Worm (Caenorhabditis elegans): Measurements from ENCODE around the gene nas-23.

nas-23 gene

DNA sequence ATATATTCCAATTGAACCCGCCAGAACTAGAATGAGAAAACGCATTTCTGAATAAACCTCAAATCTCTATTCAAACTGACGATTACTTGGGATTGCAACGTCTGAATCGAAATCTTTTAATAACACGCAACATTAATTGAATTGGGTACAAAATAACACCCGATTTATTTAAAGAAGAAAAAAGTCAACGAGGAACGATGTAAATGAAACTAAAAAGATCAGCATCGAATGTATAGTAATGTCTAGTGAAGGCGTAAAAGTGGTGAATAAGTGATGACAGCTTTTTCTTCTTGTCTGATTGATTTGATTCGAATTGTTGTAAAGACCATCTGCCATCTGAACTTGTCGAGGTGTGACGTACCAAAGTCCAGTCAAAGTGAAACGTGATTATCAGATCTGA lies at the start of gene nas-23:
nas-23 (minus strand) TSS at position 101 of the 400 bp plus-strand sequence.
- TF ChIP-seq elt-1 (tag; optimal IDR thresholded peaks at IDR 0.05) (no peak), nhr-67 (tag; optimal IDR thresholded peaks at IDR 0.05) (no peak), nhr-11 (tag; optimal IDR thresholded peaks at IDR 0.05) (no peak)

DNA sequence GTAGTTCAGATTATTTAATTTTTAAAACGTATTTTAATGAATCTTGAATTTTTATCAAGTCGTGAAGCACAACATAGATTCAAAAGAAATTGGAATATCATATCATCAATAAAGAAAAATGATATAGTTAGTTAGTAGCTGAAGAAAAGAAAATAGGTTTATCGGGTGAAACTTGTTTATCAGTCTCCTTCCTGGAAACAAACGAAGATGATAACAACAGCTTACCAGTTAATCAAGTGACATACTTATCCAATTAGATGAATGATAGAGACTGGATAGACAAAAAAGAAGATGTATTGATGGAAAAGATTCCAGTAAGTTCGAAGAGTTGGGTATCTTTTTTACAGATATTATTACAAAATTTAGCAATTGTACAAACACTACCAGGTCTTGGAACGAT lies 49.5 kb upstream of the nas-23 start:
- TF ChIP-seq aly-2 (tag; optimal IDR thresholded peaks at IDR 0.05) = no peak
- TF ChIP-seq nhr-23 (tag; optimal IDR thresholded peaks at IDR 0.05) = peak; percentile 61

DNA sequence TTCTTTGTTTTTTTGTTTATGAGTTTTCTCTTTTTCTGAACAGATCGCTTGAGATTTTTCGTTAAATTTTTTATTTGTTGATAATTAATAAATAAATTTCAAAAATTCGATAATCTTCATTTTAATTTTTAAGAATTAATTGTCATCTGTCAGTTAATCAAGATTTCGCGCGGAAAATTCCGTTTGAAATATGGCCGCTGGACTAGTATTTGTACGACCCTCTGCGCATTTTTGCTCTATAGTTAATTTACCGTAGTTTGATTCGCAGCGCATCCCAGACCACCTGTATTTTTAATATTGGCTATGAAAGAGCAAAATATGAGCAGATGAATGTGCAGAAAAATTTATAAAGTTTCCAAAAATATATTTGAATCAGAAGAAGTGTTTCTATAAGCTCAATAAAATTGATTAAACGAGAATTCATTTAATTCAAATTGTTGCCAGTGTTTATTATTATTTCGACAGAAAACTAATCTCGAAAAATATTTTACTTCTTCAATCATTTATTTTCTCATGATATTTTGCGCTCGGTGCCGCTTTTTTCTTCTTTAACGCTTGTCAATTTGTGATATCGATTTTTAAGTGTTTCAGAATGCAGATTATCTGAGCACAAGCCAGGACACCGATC lies 44.2 kb upstream of the nas-23 start, which contains the start of gene nfi-1:
nfi-1 (plus strand) TSS at position 578 of the 628 bp plus-strand sequence.
- TF ChIP-seq nhr-28 (tag; optimal IDR thresholded peaks at IDR 0.05) = no peak
- peak; percentile 64 for TF ChIP-seq lin-39 (tag; optimal IDR thresholded peaks at IDR 0.05)
- TF ChIP-seq daf-12 (tag; optimal IDR thresholded peaks at IDR 0.05) = no peak
- peak; percentile 13 for TF ChIP-seq nhr-23 (tag; optimal IDR thresholded peaks at IDR 0.05)
- no peak for TF ChIP-seq aly-2 (tag; optimal IDR thresholded peaks at IDR 0.05)
- TF ChIP-seq mdl-1 (tag; optimal IDR thresholded peaks at IDR 0.05) = no peak
- no peak for TF ChIP-seq elt-1 (tag; optimal IDR thresholded peaks at IDR 0.05)
- peak; percentile 81 for TF ChIP-seq pha-4 (tag; optimal IDR thresholded peaks at IDR 0.05)
- TF ChIP-seq lin-15B (tag; optimal IDR thresholded peaks at IDR 0.05) = peak; percentile 68
- TF ChIP-seq ceh-16 (tag; optimal IDR thresholded peaks at IDR 0.05) = no peak
- no peak for TF ChIP-seq egl-27 (tag; optimal IDR thresholded peaks at IDR 0.05)
- TF ChIP-seq nhr-77 (tag; optimal IDR thresholded peaks at IDR 0.05) = no peak
- no peak for TF ChIP-seq nhr-11 (tag; optimal IDR thresholded peaks at IDR 0.05)
- TF ChIP-seq fkh-10 (GFP tag; optimal IDR thresholded peaks at IDR 0.05) = no peak
- TF ChIP-seq pqm-1 (tag; optimal IDR thresholded peaks at IDR 0.05) = no peak
- no peak for TF ChIP-seq ama-1 (optimal IDR thresholded peaks at IDR 0.05)
- TF ChIP-seq elt-2 (tag; optimal IDR thresholded peaks at IDR 0.05) = no peak
- TF ChIP-seq nhr-25 (tag; optimal IDR thresholded peaks at IDR 0.05) = peak; percentile 22
- no peak for TF ChIP-seq tbx-2 (tag; optimal IDR thresholded peaks at IDR 0.05)
- no peak for TF ChIP-seq ceh-28 (tag; optimal IDR thresholded peaks at IDR 0.05)
- peak; percentile 66 for TF ChIP-seq snpc-4 (tag; optimal IDR thresholded peaks at IDR 0.05)
- no peak for TF ChIP-seq nhr-12 (tag; optimal IDR thresholded peaks at IDR 0.05)
- TF ChIP-seq ceh-82 (tag; optimal IDR thresholded peaks at IDR 0.05) = no peak
- TF ChIP-seq nhr-43 (tag; optimal IDR thresholded peaks at IDR 0.05; ENCODE audit: poor library complexity, severe bottlenecking) = no peak
- TF ChIP-seq jun-1 (tag; optimal IDR thresholded peaks at IDR 0.05) = no peak
- TF ChIP-seq nfya-1 (tag; optimal IDR thresholded peaks at IDR 0.05; ENCODE audit: insufficient read depth) = peak; percentile 79
- TF ChIP-seq skn-1 (tag; optimal IDR thresholded peaks at IDR 0.05) = no peak
- no peak for TF ChIP-seq elt-3 (tag; optimal IDR thresholded peaks at IDR 0.05)
- TF ChIP-seq ZK546.5 (tag; optimal IDR thresholded peaks at IDR 0.05) = no peak
- no peak for TF ChIP-seq sea-2 (GFP tag; optimal IDR thresholded peaks at IDR 0.05)

DNA sequence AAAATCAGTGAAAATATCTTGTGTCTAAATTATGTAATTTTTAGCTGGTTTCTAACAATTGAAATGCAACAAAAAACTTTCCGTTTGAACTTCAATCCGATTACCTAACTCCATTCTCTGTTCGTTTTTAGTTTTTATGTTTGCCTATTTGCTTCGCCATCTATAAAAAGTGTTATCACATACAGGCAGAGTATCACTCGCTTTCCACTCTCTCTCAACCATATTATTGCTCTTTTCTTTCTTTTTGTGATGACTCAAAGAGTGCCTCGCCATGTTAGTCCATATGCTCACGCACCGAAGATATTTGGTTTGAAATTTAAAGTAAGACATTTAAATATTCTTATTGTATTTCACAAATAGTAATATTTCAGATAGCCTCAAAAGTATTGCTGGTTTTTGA lies 41.4 kb upstream of the nas-23 start, which contains the start of gene ZK1290.13:
ZK1290.13 (plus strand) TSS at position 73 of the 400 bp plus-strand sequence.
- TF ChIP-seq pqm-1 (tag; optimal IDR thresholded peaks at IDR 0.05) (peak; percentile 7), nhr-12 (tag; optimal IDR thresholded peaks at IDR 0.05) (no peak), elt-2 (tag; optimal IDR thresholded peaks at IDR 0.05) (peak; percentile 56)

DNA sequence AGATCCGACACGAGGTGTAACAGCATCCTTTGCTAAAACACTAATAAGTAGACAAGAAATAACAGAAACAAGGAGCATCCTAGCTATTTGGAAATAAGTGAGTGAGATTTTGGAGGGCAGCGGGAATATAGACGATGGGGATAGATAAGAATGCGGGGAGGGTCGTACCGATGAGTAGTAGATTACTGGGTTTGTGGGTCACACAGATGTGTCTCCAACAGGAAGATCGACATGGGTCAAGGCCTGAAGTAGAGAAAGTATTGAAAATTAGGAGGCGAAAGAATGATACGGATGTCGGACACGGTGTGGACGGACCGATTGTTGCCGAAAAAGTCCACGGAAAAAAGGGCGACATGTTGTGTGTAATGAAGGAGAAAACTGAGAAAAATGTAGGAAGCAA lies 40.9 kb upstream of the nas-23 start, which contains the start of gene wrt-10:
wrt-10 (minus strand) TSS at position 195 of the 400 bp plus-strand sequence.
- peak; percentile 10 for TF ChIP-seq nhr-25 (tag; optimal IDR thresholded peaks at IDR 0.05)
- TF ChIP-seq nhr-23 (tag; optimal IDR thresholded peaks at IDR 0.05) = peak; percentile 86
- no peak for TF ChIP-seq ZK546.5 (tag; optimal IDR thresholded peaks at IDR 0.05)
- no peak for TF ChIP-seq lsy-12 (tag; optimal IDR thresholded peaks at IDR 0.05)
- peak; percentile 6 for TF ChIP-seq elt-1 (tag; optimal IDR thresholded peaks at IDR 0.05)

DNA sequence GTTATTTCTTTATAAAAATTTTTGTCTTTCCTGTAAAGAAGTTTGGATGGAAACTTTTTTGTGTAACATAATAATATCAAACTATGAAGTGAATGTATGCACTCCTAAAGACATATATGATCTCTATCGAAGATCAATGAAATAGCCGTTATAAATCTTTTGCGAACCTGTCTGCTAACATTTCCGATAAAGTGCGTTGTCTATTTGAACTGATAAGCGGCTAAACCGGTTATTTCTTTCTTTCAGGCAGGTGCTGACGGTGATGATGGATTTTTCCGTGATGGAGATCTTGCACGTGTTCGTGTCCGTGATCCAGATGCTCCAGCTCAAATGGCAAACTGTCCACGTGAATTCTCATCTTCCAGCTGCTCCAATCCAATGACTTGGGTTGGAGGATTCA lies 38.0 kb upstream of the nas-23 start:
- no peak for TF ChIP-seq lin-15B (tag; optimal IDR thresholded peaks at IDR 0.05)
- no peak for TF ChIP-seq elt-2 (tag; optimal IDR thresholded peaks at IDR 0.05)
- TF ChIP-seq daf-12 (tag; optimal IDR thresholded peaks at IDR 0.05) = no peak
- TF ChIP-seq ceh-82 (tag; optimal IDR thresholded peaks at IDR 0.05) = no peak
- no peak for TF ChIP-seq ztf-11 (tag; optimal IDR thresholded peaks at IDR 0.05)
- no peak for TF ChIP-seq nhr-76 (tag; optimal IDR thresholded peaks at IDR 0.05)
- TF ChIP-seq nhr-23 (tag; optimal IDR thresholded peaks at IDR 0.05) = peak; percentile 52
- no peak for TF ChIP-seq mdl-1 (tag; optimal IDR thresholded peaks at IDR 0.05)
- no peak for TF ChIP-seq fkh-2 (tag; optimal IDR thresholded peaks at IDR 0.05)
- no peak for TF ChIP-seq hmg-11 (tag; optimal IDR thresholded peaks at IDR 0.05)
- no peak for TF ChIP-seq sea-2 (GFP tag; optimal IDR thresholded peaks at IDR 0.05)
- TF ChIP-seq nhr-43 (tag; optimal IDR thresholded peaks at IDR 0.05; ENCODE audit: poor library complexity, severe bottlenecking) = peak; percentile 59
- TF ChIP-seq elt-1 (tag; optimal IDR thresholded peaks at IDR 0.05) = no peak
- TF ChIP-seq tbx-2 (tag; optimal IDR thresholded peaks at IDR 0.05) = no peak
- no peak for TF ChIP-seq fos-1 (tag; optimal IDR thresholded peaks at IDR 0.05)
- no peak for TF ChIP-seq ZK546.5 (tag; optimal IDR thresholded peaks at IDR 0.05)
- no peak for TF ChIP-seq lsy-12 (tag; optimal IDR thresholded peaks at IDR 0.05)
- no peak for TF ChIP-seq ceh-9 (tag; optimal IDR thresholded peaks at IDR 0.05)
- TF ChIP-seq elt-3 (tag; optimal IDR thresholded peaks at IDR 0.05) = peak in 1 of 3 experiments; percentile 63
- no peak for TF ChIP-seq aly-2 (tag; optimal IDR thresholded peaks at IDR 0.05)
- no peak for TF ChIP-seq snpc-4 (tag; optimal IDR thresholded peaks at IDR 0.05)
- no peak for TF ChIP-seq egl-27 (tag; optimal IDR thresholded peaks at IDR 0.05)

Data from whole organism, L3 larva.